Fruit fly (Drosophila melanogaster) whole organism, embryonic: ENCODE measurements around the gene fru.

Experiments
- Bteb2 ChIP-seq: fragments of 200-800 bp; sonication (Bioruptor generic); optimal IDR thresholded peaks from 2 replicates; lab custom pipeline; 2016; ENCODE audit warnings: missing biosample characterization, missing genetic modification characterization
- CG1024 ChIP-seq: fragments of 200-800 bp; sonication (Bioruptor generic); IDR thresholded peaks from 2 replicates; pipeline ENCODE4 v1.3.6; 2022; ENCODE audit warnings: missing biosample characterization, missing genetic modification characterization
- CG10321 ChIP-seq: fragments of 200-800 bp; sonication (Bioruptor generic); IDR thresholded peaks from 2 replicates; pipeline ENCODE4 v1.3.6; 2022; ENCODE audit warnings: missing biosample characterization, missing genetic modification characterization
- CG10431 ChIP-seq: fragments of 200-800 bp; sonication (Bioruptor generic); optimal IDR thresholded peaks from 3 replicates; lab custom pipeline; 2018; ENCODE audit warnings: missing biosample characterization, mild to moderate bottlenecking, missing genetic modification characterization
- CG11504 ChIP-seq: fragments of 200-800 bp; sonication (Bioruptor generic); optimal IDR thresholded peaks from 3 replicates; lab custom pipeline; 2019; ENCODE audit warnings: missing biosample characterization, mild to moderate bottlenecking, missing genetic modification characterization, moderate library complexity
- CG12219 ChIP-seq: fragments of 200-800 bp; sonication (Bioruptor generic); optimal IDR thresholded peaks from 3 replicates; lab custom pipeline; 2018; ENCODE audit warnings: missing biosample characterization, mild to moderate bottlenecking, missing genetic modification characterization
- CG17359 ChIP-seq: fragments of 200-800 bp; sonication (Bioruptor generic); optimal IDR thresholded peaks from 3 replicates; lab custom pipeline; 2018; ENCODE audit warnings: missing biosample characterization, mild to moderate bottlenecking, missing genetic modification characterization, moderate library complexity
- CG17361 ChIP-seq: fragments of 200-800 bp; sonication (Bioruptor generic); IDR thresholded peaks from 3 replicates; pipeline ENCODE4 v1.3.6; 2022; ENCODE audit warnings: missing biosample characterization, missing genetic modification characterization
- CG4820 ChIP-seq: fragments of 200-800 bp; sonication (Bioruptor generic); optimal IDR thresholded peaks from 3 replicates; lab custom pipeline; 2016; ENCODE audit warnings: missing biosample characterization, missing genetic modification characterization
- CG7357 ChIP-seq: fragments of 200-800 bp; sonication (Bioruptor generic); IDR thresholded peaks from 3 replicates; pipeline ENCODE4 v1.3.6; 2022; ENCODE audit warnings: missing biosample characterization, missing genetic modification characterization
- CG7372 ChIP-seq: fragments of 200-800 bp; sonication (Bioruptor generic); IDR thresholded peaks from 2 replicates; pipeline ENCODE4 v1.3.6; 2022; ENCODE audit warnings: missing biosample characterization, missing genetic modification characterization
- CG7556 ChIP-seq: fragments of 200-800 bp; sonication (Bioruptor generic); optimal IDR thresholded peaks from 2 replicates; lab custom pipeline; 2017; ENCODE audit warnings: missing biosample characterization, mild to moderate bottlenecking, missing genetic modification characterization
- CG7839 ChIP-seq: fragments of 200-800 bp; sonication (Bioruptor generic); optimal IDR thresholded peaks from 3 replicates; lab custom pipeline; 2018; ENCODE audit warnings: missing biosample characterization, mild to moderate bottlenecking, missing genetic modification characterization, moderate library complexity
- CG9817 ChIP-seq: fragments of 200-800 bp; sonication (Bioruptor generic); optimal IDR thresholded peaks from 2 replicates; lab custom pipeline; 2018; ENCODE audit warnings: missing biosample characterization, mild to moderate bottlenecking, missing genetic modification characterization, moderate library complexity
- CG9932 ChIP-seq: fragments of 200-800 bp; sonication (Bioruptor generic); IDR thresholded peaks from 2 replicates; pipeline ENCODE4 v1.3.6; 2022; ENCODE audit warnings: missing biosample characterization, missing genetic modification characterization
- Chrac-16 ChIP-seq: fragments of 200-800 bp; sonication (Bioruptor generic); optimal IDR thresholded peaks from 3 replicates; lab custom pipeline; 2016; ENCODE audit warnings: missing biosample characterization, missing genetic modification characterization
- Dbx ChIP-seq: fragments of 200-800 bp; sonication (Bioruptor generic); IDR thresholded peaks from 3 replicates; pipeline ENCODE4 v1.3.6; 2022; ENCODE audit warnings: missing biosample characterization, missing genetic modification characterization
- Fer2 ChIP-seq: fragments of 200-800 bp; sonication (Bioruptor generic); optimal IDR thresholded peaks from 2 replicates; lab custom pipeline; 2018; ENCODE audit warnings: missing biosample characterization, mild to moderate bottlenecking, missing genetic modification characterization, moderate library complexity
- HLH3B ChIP-seq: fragments of 200-800 bp; sonication (Bioruptor generic); IDR thresholded peaks from 2 replicates; pipeline ENCODE4 v1.3.6; 2022; ENCODE audit warnings: missing biosample characterization, missing genetic modification characterization
- Hr3 ChIP-seq: fragments of 200-800 bp; sonication (Bioruptor generic); optimal IDR thresholded peaks from 3 replicates; lab custom pipeline; 2016; ENCODE audit warnings: missing biosample characterization, missing genetic modification characterization
- Nf-YC ChIP-seq: fragments of 200-800 bp; optimal IDR thresholded peaks from 3 replicates; lab custom pipeline; 2019; ENCODE audit warnings: missing biosample characterization, mild to moderate bottlenecking, missing genetic modification characterization, moderate library complexity
- Pdp1 ChIP-seq, 2 experiments: fragments of 200-800 bp; sonication (Bioruptor generic); optimal IDR thresholded peaks; 3 replicates each; lab custom pipeline; 2016; ENCODE audit warnings: missing biosample characterization in 2 of 2, missing genetic modification characterization in 2 of 2, mild to moderate bottlenecking in 1 of 2, moderate library complexity in 1 of 2
- Spps ChIP-seq: fragments of 200-800 bp; sonication (Bioruptor generic); optimal IDR thresholded peaks from 2 replicates; lab custom pipeline; 2018; ENCODE audit warnings: missing biosample characterization, mild to moderate bottlenecking, missing genetic modification characterization
- Stat92E ChIP-seq, 3 experiments: fragments of >200 bp in 2 of 3; fragments of 200-800 bp in 1 of 3; sonication (Bioruptor generic) in 1 of 3; optimal IDR thresholded peaks; 2 replicates each; lab custom pipeline; 2017 to 2019; ENCODE audit warnings: missing biosample characterization in 3 of 3, missing genetic modification characterization in 3 of 3, mild to moderate bottlenecking in 1 of 3, moderate library complexity in 1 of 3
- YL-1 ChIP-seq: fragments of 200-800 bp; sonication (Bioruptor generic); optimal IDR thresholded peaks from 3 replicates; lab custom pipeline; 2017; ENCODE audit warnings: missing biosample characterization, mild to moderate bottlenecking, missing genetic modification characterization
- bsh ChIP-seq, 2 experiments: fragments of 200-800 bp; sonication (Bioruptor generic); optimal IDR thresholded peaks; 2 replicates each; lab custom pipeline; 2017 to 2018; ENCODE audit warnings: mild to moderate bottlenecking in 2 of 2, missing biosample characterization in 2 of 2, missing genetic modification characterization in 2 of 2, moderate library complexity in 1 of 2
- cg ChIP-seq: fragments of 200-800 bp; sonication (Bioruptor generic); optimal IDR thresholded peaks from 3 replicates; lab custom pipeline; 2019; ENCODE audit warnings: missing biosample characterization, mild to moderate bottlenecking, missing genetic modification characterization, moderate library complexity
- chinmo ChIP-seq: fragments of 200-800 bp; sonication (Bioruptor generic); IDR thresholded peaks from 4 replicates; pipeline ENCODE4 v1.3.6; 2022; ENCODE audit warnings: missing biosample characterization, missing genetic modification characterization; ENCODE audit not compliant: partially characterized antibody
- crc ChIP-seq: fragments of 200-800 bp; sonication (Bioruptor generic); optimal IDR thresholded peaks from 2 replicates; lab custom pipeline; 2016; ENCODE audit warnings: missing biosample characterization, missing genetic modification characterization
- crp ChIP-seq, 2 experiments: fragments of 200-800 bp; sonication (Bioruptor generic); optimal IDR thresholded peaks; 2 replicates in 1 of 2; 3 replicates in 1 of 2; lab custom pipeline; 2017; ENCODE audit warnings: missing biosample characterization in 2 of 2, missing genetic modification characterization in 2 of 2, mild to moderate bottlenecking in 1 of 2, moderate library complexity in 1 of 2
- cwo ChIP-seq: fragments of 200-800 bp; sonication (Bioruptor generic); optimal IDR thresholded peaks from 3 replicates; lab custom pipeline; 2017; ENCODE audit warnings: missing biosample characterization, missing genetic modification characterization, mild to moderate bottlenecking, moderate library complexity, missing genetic modification reagents
- dati ChIP-seq: fragments of 200-800 bp; sonication (Bioruptor generic); IDR thresholded peaks from 2 replicates; pipeline ENCODE4 v1.3.6; 2022; ENCODE audit warnings: missing biosample characterization, missing genetic modification characterization
- ems ChIP-seq: fragments of 200-800 bp; sonication (Bioruptor generic); optimal IDR thresholded peaks from 3 replicates; lab custom pipeline; 2016; ENCODE audit warnings: missing biosample characterization, missing genetic modification characterization
- gce ChIP-seq: fragments of 200-800 bp; sonication (Bioruptor generic); IDR thresholded peaks from 3 replicates; pipeline ENCODE4 v1.3.6; 2022; ENCODE audit warnings: missing biosample characterization, missing genetic modification characterization
- gcm ChIP-seq: fragments of 200-800 bp; sonication (Bioruptor generic); optimal IDR thresholded peaks from 2 replicates; lab custom pipeline; 2019; ENCODE audit warnings: missing biosample characterization, mild to moderate bottlenecking, missing genetic modification characterization, moderate library complexity
- grau ChIP-seq: fragments of 200-800 bp; optimal IDR thresholded peaks from 3 replicates; lab custom pipeline; 2019; ENCODE audit warnings: missing biosample characterization, mild to moderate bottlenecking, missing genetic modification characterization, moderate library complexity
- klu ChIP-seq: fragments of 200-800 bp; sonication (Bioruptor generic); IDR thresholded peaks from 2 replicates; pipeline ENCODE4 v1.3.6; 2022; ENCODE audit warnings: missing biosample characterization, missing genetic modification characterization
- p53 ChIP-seq: fragments of 200-800 bp; sonication (Bioruptor generic); optimal IDR thresholded peaks from 2 replicates; lab custom pipeline; 2016; ENCODE audit warnings: missing biosample characterization, missing genetic modification characterization
- prd ChIP-seq, 3 experiments: fragments of >200 bp in 2 of 3; fragments of 200-800 bp in 1 of 3; sonication (Bioruptor generic) in 1 of 3; optimal IDR thresholded peaks in 2 of 3; IDR thresholded peaks in 1 of 3; 2 replicates in 2 of 3; 3 replicates in 1 of 3; pipeline versions ENCODE4 v1.3.6 to Lab custom; 2017 to 2022; ENCODE audit warnings: missing biosample characterization in 1 of 3, missing genetic modification characterization in 1 of 3
- rib ChIP-seq: fragments of 200-800 bp; sonication (Bioruptor generic); IDR thresholded peaks from 2 replicates; pipeline ENCODE4 v1.3.6; 2022; ENCODE audit warnings: missing biosample characterization, missing genetic modification characterization
- scrt ChIP-seq: fragments of 200-800 bp; sonication (Bioruptor generic); optimal IDR thresholded peaks from 2 replicates; lab custom pipeline; 2018; ENCODE audit warnings: missing biosample characterization, mild to moderate bottlenecking, missing genetic modification characterization, moderate library complexity
- sens ChIP-seq: fragments of 200-800 bp; sonication (Bioruptor generic); peaks from one replicate; lab custom pipeline; 2016; ENCODE audit warnings: missing biosample characterization, missing genetic modification characterization
- sug ChIP-seq: fragments of 200-800 bp; optimal IDR thresholded peaks from 2 replicates; lab custom pipeline; 2019; ENCODE audit warnings: missing biosample characterization, mild to moderate bottlenecking, missing genetic modification characterization, moderate library complexity
- tap ChIP-seq: fragments of 200-800 bp; optimal IDR thresholded peaks from 3 replicates; lab custom pipeline; 2019; ENCODE audit warnings: missing biosample characterization, mild to moderate bottlenecking, missing genetic modification characterization, moderate library complexity
- tna ChIP-seq: fragments of 200-800 bp; sonication (Bioruptor generic); IDR thresholded peaks from 2 replicates; pipeline ENCODE4 v1.3.6; 2022; ENCODE audit warnings: missing biosample characterization, missing genetic modification characterization; ENCODE audit not compliant: partially characterized antibody
- unc-4 ChIP-seq: fragments of 200-800 bp; sonication (Bioruptor generic); IDR thresholded peaks from 2 replicates; pipeline ENCODE4 v1.3.6; 2022; ENCODE audit warnings: missing biosample characterization, missing genetic modification characterization; ENCODE audit not compliant: partially characterized antibody
- z ChIP-seq: fragments of 200-800 bp; sonication (Bioruptor generic); IDR thresholded peaks from 3 replicates; pipeline ENCODE4 v1.3.6; 2022; ENCODE audit warnings: missing biosample characterization, missing genetic modification characterization

fru gene

dm6 chr3R:18436550-18437362 lies 108.6 kb downstream of the fru start (continued):
- TF ChIP-seq CG9817 (tag; lab: Kevin White, UChicago) (peak; percentile 33), CG17359 (peak; percentile 77), klu (GFP tag; lab: Robert Waterston, UW) (no peak), rib (peak; percentile 99), cwo (GFP tag; lab: Kevin White, UChicago) (peak; percentile 83), grau (peak; percentile 73), CG10321 (GFP tag; lab: Robert Waterston, UW) (0 out of 2 replicates have a peak, but pooled peaks have one; percentile 53), Chrac-16 (GFP tag; lab: Kevin White, UChicago) (peak; percentile 65), YL-1 (GFP tag; lab: Kevin White, UChicago) (peak; percentile 4), tap (tag; lab: Kevin White, UChicago) (peak; percentile 49), ems (GFP tag; lab: Kevin White, UChicago) (peak; percentile 44), gce (GFP tag; lab: Robert Waterston, UW) (peak; percentile 7; the same call in 1 of the 3 replicates), CG7372 (no peak), crc (GFP tag; lab: Kevin White, UChicago) (peak; percentile 38), Hr3 (peak; percentile 47), cg (GFP tag; lab: Kevin White, UChicago) (peak; percentile 59), Pdp1 (GFP tag; optimal IDR thresholded peaks at IDR 0.05; lab: Kevin White, UChicago) (peak; percentile 71 to 76), HLH3B (GFP tag; lab: Robert Waterston, UW) (peak; percentile 57; the same call in 1 of the 2 replicates), tna (GFP tag; lab: Robert Waterston, UW) (no peak), chinmo (0 out of 4 replicates have a peak, but pooled peaks have one; percentile 55), CG17361 (GFP tag; lab: Robert Waterston, UW) (no peak; the same call in 2 of the 3 replicates), unc-4 (GFP tag; lab: Robert Waterston, UW) (no peak), crp (GFP tag; optimal IDR thresholded peaks at IDR 0.05; lab: Kevin White, UChicago) (peak in 1 of 2 experiments; percentile 1), Nf-YC (no peak), Stat92E (GFP tag; optimal IDR thresholded peaks at IDR 0.05; lab: Kevin White, UChicago) (no peak), z (no peak), CG4820 (peak; percentile 50), gcm (GFP tag; lab: Kevin White, UChicago) (no peak), CG10431 (no peak), CG1024 (GFP tag; lab: Robert Waterston, UW) (peak; percentile 15; the same call in 1 of the 2 replicates), CG11504 (peak; percentile 82), CG7357 (GFP tag; lab: Robert Waterston, UW) (no peak), Bteb2 (GFP tag; lab: Kevin White, UChicago) (peak; percentile 26), Fer2 (tag; lab: Kevin White, UChicago) (peak; percentile 12), prd (optimal IDR thresholded peaks at IDR 0.05; lab: Kevin White, UChicago) (no peak), prd (GFP tag; IDR thresholded peaks at IDR 0.05; lab: Robert Waterston, UW) (peak; percentile 57), CG7839 (tag; lab: Kevin White, UChicago) (peak; percentile 75), CG12219 (peak; percentile 9), CG7556 (GFP tag; lab: Kevin White, UChicago) (peak; percentile 73), sug (tag; lab: Kevin White, UChicago) (peak; percentile 96), Spps (tag; lab: Kevin White, UChicago) (no peak), CG9932 (0 out of 2 replicates have a peak, but pooled peaks have one; percentile 16), scrt (peak; percentile 49), bsh (GFP tag; optimal IDR thresholded peaks at IDR 0.05; lab: Kevin White, UChicago) (peak; percentile 50 to 51), p53 (GFP tag; lab: Kevin White, UChicago) (peak; percentile 13), dati (GFP tag; lab: Robert Waterston, UW) (0 out of 2 replicates have a peak, but pooled peaks have one; percentile 24), sens (GFP tag; lab: Kevin White, UChicago) (peak; percentile 91), Dbx (peak; percentile 50; the same call in 1 of the 3 replicates)
